Fruit fly (Drosophila melanogaster): ENCODE measurements around the gene Prp5.

Prp5 gene

DNA sequence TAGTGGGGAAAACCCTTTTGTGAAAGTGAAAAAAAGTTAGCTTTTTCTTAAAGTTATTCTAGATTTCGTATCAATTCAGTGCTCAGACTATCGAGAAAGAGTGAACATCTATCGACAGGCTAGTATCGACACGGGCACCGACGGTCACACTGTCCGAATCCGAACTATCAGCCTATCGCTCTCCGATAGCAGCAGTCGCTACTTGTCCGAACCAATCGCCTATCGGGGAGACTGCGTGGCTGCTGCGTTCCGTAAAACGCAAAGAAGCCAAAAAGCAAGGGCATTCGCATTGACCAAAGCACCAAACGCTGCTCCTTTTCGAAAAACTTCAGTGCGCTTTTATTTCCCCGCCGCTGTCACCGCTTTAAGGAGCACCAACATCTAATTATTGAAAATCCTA lies 25.7 kb upstream of the Prp5 start, which contains the start of gene Top1 (continued):
- TF ChIP-seq CG3032 (tag; optimal IDR thresholded peaks at IDR 0.05) (peak; percentile 22), CG9139 (GFP tag; optimal IDR thresholded peaks at IDR 0.05) (no peak), fd59A (GFP tag; optimal IDR thresholded peaks at IDR 0.05) (no peak), Sox15 (GFP tag; optimal IDR thresholded peaks at IDR 0.05) (no peak), CG8632 (GFP tag; optimal IDR thresholded peaks at IDR 0.05) (no peak), OdsH (GFP tag; optimal IDR thresholded peaks at IDR 0.05) (no peak), Sox14 (GFP tag; optimal IDR thresholded peaks at IDR 0.05) (no peak), Gug (GFP tag; IDR thresholded peaks at IDR 0.05) (no peak), CG32006 (GFP tag; optimal IDR thresholded peaks at IDR 0.05) (no peak), CG11294 (GFP tag; IDR thresholded peaks at IDR 0.05) (0 out of 2 replicates have a peak, but pooled peaks have one; percentile 10), vri (GFP tag; optimal IDR thresholded peaks at IDR 0.05) (no peak), CG6854 (GFP tag; optimal IDR thresholded peaks at IDR 0.05) (peak; percentile 46), Ets96B (tag; optimal IDR thresholded peaks at IDR 0.05) (no peak)

DNA sequence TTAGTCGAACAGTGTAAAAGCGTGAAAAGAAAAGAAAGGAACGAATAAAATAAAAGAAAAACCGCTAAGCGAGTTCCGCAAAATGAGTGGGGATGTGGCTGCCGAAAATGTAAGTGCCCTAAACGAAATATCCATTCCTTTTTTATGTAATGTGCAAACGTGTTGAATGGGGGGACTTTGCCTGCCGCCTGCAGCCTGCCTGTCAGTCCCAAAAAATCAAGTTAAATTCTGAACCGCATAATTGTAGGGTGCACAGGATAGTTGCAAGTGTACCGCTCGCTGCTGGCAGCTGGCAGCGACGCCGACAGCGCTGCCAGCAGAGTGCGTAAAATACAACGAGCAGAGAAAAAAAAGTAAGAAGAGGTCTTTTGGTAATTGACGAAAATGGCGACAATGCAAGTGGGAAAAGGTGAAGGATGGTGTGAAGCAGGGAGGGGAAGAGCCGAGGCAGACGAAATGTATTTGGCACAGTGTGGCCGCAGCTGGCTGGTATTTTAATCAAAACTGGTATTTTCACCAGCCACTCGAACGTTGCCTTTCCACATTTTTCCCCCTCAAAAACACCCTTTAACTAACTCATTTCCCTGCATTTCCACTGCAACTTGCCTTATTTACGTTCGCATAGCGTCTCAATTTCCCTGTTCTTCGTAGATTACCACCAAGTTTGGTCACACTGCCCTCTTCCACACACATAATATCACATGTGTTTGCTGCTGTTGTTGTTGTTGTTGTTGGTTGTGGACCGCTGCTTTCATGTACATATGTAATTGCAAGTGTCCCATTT lies 25.1 kb upstream of the Prp5 start:
- TF ChIP-seq CG6163 (GFP tag; IDR thresholded peaks at IDR 0.05): peak; percentile 21; the same call in 1 of the 3 replicates
- TF ChIP-seq CG8632 (GFP tag; optimal IDR thresholded peaks at IDR 0.05): no peak
- no peak for TF ChIP-seq CG16779 (tag; optimal IDR thresholded peaks at IDR 0.05)
- TF ChIP-seq CG8119 (GFP tag; IDR thresholded peaks at IDR 0.05): 0 out of 3 replicates have a peak, but pooled peaks have one; percentile 37
- TF ChIP-seq pdm3 (GFP tag; optimal IDR thresholded peaks at IDR 0.05): no peak
- peak; percentile 61 for TF ChIP-seq Eip78C (GFP tag)
- TF ChIP-seq CG6276 (GFP tag; optimal IDR thresholded peaks at IDR 0.05): no peak
- TF ChIP-seq eg (GFP tag; IDR thresholded peaks at IDR 0.05): peak; percentile 24; the same call in 1 of the 3 replicates
- no peak for TF ChIP-seq vri (GFP tag; optimal IDR thresholded peaks at IDR 0.05)
- TF ChIP-seq CG10631 (GFP tag; optimal IDR thresholded peaks at IDR 0.05): no peak
- TF ChIP-seq svp (GFP tag): peak; percentile 75

DNA sequence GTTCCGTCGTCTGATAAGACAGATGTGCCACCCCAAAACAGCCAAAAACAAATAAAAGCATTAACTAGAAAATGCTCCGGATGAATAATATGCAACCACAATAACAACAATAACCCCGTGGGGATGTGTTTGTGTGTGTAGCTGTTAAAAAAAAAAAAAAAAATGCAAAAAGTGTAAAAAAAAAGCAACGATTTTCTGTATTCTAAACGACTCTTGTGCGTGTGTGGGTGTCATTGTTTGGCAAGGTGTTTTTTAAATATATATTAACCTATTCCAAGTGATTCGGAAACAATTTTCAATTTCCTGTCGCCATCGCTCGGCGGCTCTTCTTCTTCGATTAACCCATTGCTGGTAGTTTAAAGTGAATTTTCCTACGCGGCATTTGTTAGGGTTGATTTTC lies 24.4 kb upstream of the Prp5 start:
- TF ChIP-seq Hr39 (GFP tag; optimal IDR thresholded peaks at IDR 0.05) (no peak), CG6854 (GFP tag; optimal IDR thresholded peaks at IDR 0.05) (no peak), CG8632 (GFP tag; optimal IDR thresholded peaks at IDR 0.05) (peak; percentile 47), lz (GFP tag; optimal IDR thresholded peaks at IDR 0.05) (no peak), acj6 (GFP tag; optimal IDR thresholded peaks at IDR 0.05) (peak; percentile 4), CG11294 (GFP tag; IDR thresholded peaks at IDR 0.05) (no peak), CG3032 (tag; optimal IDR thresholded peaks at IDR 0.05) (peak; percentile 11), Sox15 (GFP tag; optimal IDR thresholded peaks at IDR 0.05) (no peak), Hr38 (GFP tag; optimal IDR thresholded peaks at IDR 0.05) (no peak), CG32006 (GFP tag; optimal IDR thresholded peaks at IDR 0.05) (peak; percentile 16), topi (GFP tag; optimal IDR thresholded peaks at IDR 0.05) (no peak), CG8119 (GFP tag; IDR thresholded peaks at IDR 0.05) (peak; percentile 77), Sox102F (GFP tag; optimal IDR thresholded peaks at IDR 0.05) (peak; percentile 33), Eip78C (GFP tag) (peak; percentile 80), CG10631 (GFP tag; optimal IDR thresholded peaks at IDR 0.05) (no peak), dsx (GFP tag; optimal IDR thresholded peaks at IDR 0.05; ENCODE audit: poor library complexity, severe bottlenecking) (peak; percentile 17), CG6276 (GFP tag; optimal IDR thresholded peaks at IDR 0.05) (peak; percentile 38), CG3919 (GFP tag; optimal IDR thresholded peaks at IDR 0.05) (peak; percentile 9), Ets21C (GFP tag; optimal IDR thresholded peaks at IDR 0.05) (no peak), salr (GFP tag; optimal IDR thresholded peaks at IDR 0.05) (peak in 1 of 2 experiments; percentile 16), fkh (GFP tag; optimal IDR thresholded peaks at IDR 0.05) (no peak), Smox (GFP tag; optimal IDR thresholded peaks at IDR 0.05) (no peak), CG8319 (GFP tag; optimal IDR thresholded peaks at IDR 0.05) (no peak), Lpt (GFP tag; optimal IDR thresholded peaks at IDR 0.05) (peak; percentile 40), CG6792 (GFP tag; optimal IDR thresholded peaks at IDR 0.05) (peak; percentile 5), CG10669 (GFP tag; optimal IDR thresholded peaks at IDR 0.05) (peak; percentile 24), ss (GFP tag; optimal IDR thresholded peaks at IDR 0.05) (peak; percentile 58 to 77), cyc (GFP tag; optimal IDR thresholded peaks at IDR 0.05) (no peak), fd59A (GFP tag; optimal IDR thresholded peaks at IDR 0.05) (no peak), fd85E (GFP tag; optimal IDR thresholded peaks at IDR 0.05) (no peak), spab (GFP tag; optimal IDR thresholded peaks at IDR 0.05) (peak; percentile 44), CG16779 (tag; optimal IDR thresholded peaks at IDR 0.05) (peak; percentile 45), CG34406 (GFP tag; optimal IDR thresholded peaks at IDR 0.05) (peak; percentile 48), vri (GFP tag; optimal IDR thresholded peaks at IDR 0.05) (peak; percentile 70), Met (GFP tag; optimal IDR thresholded peaks at IDR 0.05) (peak; percentile 13), svp (GFP tag) (no peak), Ets96B (tag; optimal IDR thresholded peaks at IDR 0.05) (peak; percentile 42), achi (GFP tag; optimal IDR thresholded peaks at IDR 0.05) (no peak)
